Fruit fly (Drosophila melanogaster) whole organism: Measurements from ENCODE around the gene CG14340.

Source experiments
- Dll ChIP-seq: fragments of >200 bp; optimal IDR thresholded peaks from 2 replicates; lab custom pipeline; 2017
- pan ChIP-seq: fragments of >200 bp; optimal IDR thresholded peaks from 2 replicates; lab custom pipeline; 2017
- usp ChIP-seq: fragments of >200 bp; optimal IDR thresholded peaks from 2 replicates; lab custom pipeline; 2017; ENCODE audit warnings: missing biosample characterization, missing genetic modification characterization, mixed read lengths

dm6 chr2L:1065038-1065437, 47.7 kb upstream of the CG14340 start:
- TF ChIP-seq pan (lab: Kevin White, UChicago) = no peak
- TF ChIP-seq usp (GFP tag; lab: Kevin White, UChicago) = no peak
- no peak for TF ChIP-seq Dll (lab: Kevin White, UChicago)
